Fruit fly (Drosophila melanogaster): ENCODE results near the gene Dhc98D.

dm6 chr3R:28547129-28547753 lies 60.5 kb downstream of the Dhc98D start:
- TF ChIP-seq pan (optimal IDR thresholded peaks at IDR 0.05) (no peak), usp (GFP tag; optimal IDR thresholded peaks at IDR 0.05) (no peak), psq (optimal IDR thresholded peaks at IDR 0.05) (no peak), CG8478 (optimal IDR thresholded peaks at IDR 0.05) (peak; percentile 9), EcR (GFP tag; optimal IDR thresholded peaks at IDR 0.05) (no peak), Dll (optimal IDR thresholded peaks at IDR 0.05) (no peak)
